Worm (Caenorhabditis elegans) whole organism, mixed stage, embryonic: Measurements from ENCODE around the gene C41H7.9.

Source experiments
- bed-3 ChIP-seq: fragments of 200-800 bp; sonication (Bioruptor generic); optimal IDR thresholded peaks from 3 replicates; lab custom pipeline; 2018; ENCODE audit warnings: mild to moderate bottlenecking, missing genetic modification characterization, moderate library complexity, missing compliant biosample characterization
- blmp-1 ChIP-seq: fragments of 150-350 bp; optimal IDR thresholded peaks from 2 replicates; lab custom pipeline; 2014; ENCODE audit warnings: missing biosample characterization, missing genetic modification characterization
- ceh-39 ChIP-seq: fragments of 150-350 bp; optimal IDR thresholded peaks from 2 replicates; lab custom pipeline; 2014; ENCODE audit warnings: missing biosample characterization, missing genetic modification characterization
- ceh-43 ChIP-seq: fragments of 200-800 bp; sonication (Bioruptor generic); optimal IDR thresholded peaks from 2 replicates; lab custom pipeline; 2018; ENCODE audit warnings: mild to moderate bottlenecking, missing genetic modification characterization, moderate library complexity, missing compliant biosample characterization
- ceh-83 ChIP-seq: fragments of 200-800 bp; sonication (Bioruptor generic); optimal IDR thresholded peaks from 2 replicates; lab custom pipeline; 2018; ENCODE audit warnings: mild to moderate bottlenecking, missing genetic modification characterization, missing compliant biosample characterization
- ces-1 ChIP-seq: fragments of 150-350 bp; optimal IDR thresholded peaks from 2 replicates; lab custom pipeline; 2014; ENCODE audit warnings: missing biosample characterization, missing genetic modification reagents, missing genetic modification characterization
- cnd-1 ChIP-seq: fragments of 200-800 bp; sonication (Bioruptor generic); optimal IDR thresholded peaks from 2 replicates; lab custom pipeline; 2018; ENCODE audit warnings: mild to moderate bottlenecking, missing genetic modification characterization, missing compliant biosample characterization
- drap-1 ChIP-seq: fragments of 200-800 bp; sonication (Bioruptor generic); optimal IDR thresholded peaks from 3 replicates; lab custom pipeline; 2018; ENCODE audit warnings: mild to moderate bottlenecking, missing genetic modification characterization, missing compliant biosample characterization
- elt-1 ChIP-seq: sonication (generic microtip); optimal IDR thresholded peaks from 2 replicates; lab custom pipeline; 2017; ENCODE audit warnings: missing genetic modification characterization, mild to moderate bottlenecking, missing compliant biosample characterization, antibody characterized with exemption, moderate library complexity, borderline replicate concordance; ENCODE audit not compliant: insufficient read depth
- flh-1 ChIP-seq: fragments of 200-800 bp; sonication (Bioruptor generic); optimal IDR thresholded peaks from 2 replicates; lab custom pipeline; 2018; ENCODE audit warnings: mild to moderate bottlenecking, missing genetic modification characterization, moderate library complexity, missing compliant biosample characterization
- hlh-1 ChIP-seq: fragments of 150-350 bp; optimal IDR thresholded peaks from 2 replicates; lab custom pipeline; 2014; ENCODE audit warnings: missing biosample characterization, missing genetic modification reagents, missing genetic modification characterization
- lin-13 ChIP-seq: fragments of 150-350 bp; optimal IDR thresholded peaks from 2 replicates; lab custom pipeline; 2014; ENCODE audit warnings: missing biosample characterization, missing genetic modification characterization
- lin-32 ChIP-seq: fragments of 200-800 bp; sonication (Bioruptor generic); optimal IDR thresholded peaks from 2 replicates; lab custom pipeline; 2018; ENCODE audit warnings: mild to moderate bottlenecking, missing genetic modification characterization, missing compliant biosample characterization
- lsy-2 ChIP-seq: fragments of 150-350 bp; optimal IDR thresholded peaks from 2 replicates; lab custom pipeline; 2014; ENCODE audit warnings: missing biosample characterization, missing genetic modification characterization
- mab-5 ChIP-seq: fragments of 150-350 bp; optimal IDR thresholded peaks from 2 replicates; lab custom pipeline; 2014; ENCODE audit warnings: missing biosample characterization, missing genetic modification characterization
- mep-1 ChIP-seq: fragments of 150-350 bp; optimal IDR thresholded peaks from 2 replicates; lab custom pipeline; 2017; ENCODE audit warnings: missing biosample characterization, missing genetic modification reagents, missing genetic modification characterization, inconsistent platforms
- mls-2 ChIP-seq: sonication (generic microtip); optimal IDR thresholded peaks from 2 replicates; lab custom pipeline; 2016; ENCODE audit warnings: mild to moderate bottlenecking, missing genetic modification characterization, moderate library complexity, missing compliant biosample characterization
- nhr-12 ChIP-seq: fragments of 150-350 bp; optimal IDR thresholded peaks from 2 replicates; lab custom pipeline; 2014; ENCODE audit warnings: missing biosample characterization, missing genetic modification characterization
- nhr-2 ChIP-seq: fragments of 150-350 bp; optimal IDR thresholded peaks from 2 replicates; lab custom pipeline; 2014; ENCODE audit warnings: missing biosample characterization, missing genetic modification characterization
- nhr-237 ChIP-seq: fragments of 150-350 bp; optimal IDR thresholded peaks from 2 replicates; lab custom pipeline; 2014; ENCODE audit warnings: missing biosample characterization, missing genetic modification characterization
- nhr-28 ChIP-seq: fragments of 150-350 bp; optimal IDR thresholded peaks from 2 replicates; lab custom pipeline; 2014; ENCODE audit warnings: missing biosample characterization, missing genetic modification characterization
- nhr-76 ChIP-seq: sonication (generic microtip); optimal IDR thresholded peaks from 2 replicates; lab custom pipeline; 2017; ENCODE audit warnings: missing biosample characterization, missing genetic modification characterization
- sem-2 ChIP-seq: fragments of 200-800 bp; sonication (Bioruptor generic); optimal IDR thresholded peaks from 2 replicates; lab custom pipeline; 2018; ENCODE audit warnings: mild to moderate bottlenecking, missing genetic modification characterization, missing compliant biosample characterization
- snpc-4 ChIP-seq: fragments of 150-350 bp; optimal IDR thresholded peaks from 2 replicates; lab custom pipeline; 2014; ENCODE audit warnings: missing biosample characterization, missing genetic modification characterization
- sptf-1 ChIP-seq: sonication (generic microtip); optimal IDR thresholded peaks from 2 replicates; lab custom pipeline; 2017; ENCODE audit warnings: mild to moderate bottlenecking, missing genetic modification characterization, moderate library complexity, missing compliant biosample characterization
- tbx-8 ChIP-seq: fragments of 200-800 bp; sonication (Bioruptor generic); optimal IDR thresholded peaks from 2 replicates; lab custom pipeline; 2018; ENCODE audit warnings: mild to moderate bottlenecking, missing genetic modification characterization, moderate library complexity, missing compliant biosample characterization
- unc-120 ChIP-seq: sonication (generic microtip); optimal IDR thresholded peaks from 2 replicates; lab custom pipeline; 2017; ENCODE audit warnings: missing genetic modification characterization, missing compliant biosample characterization; ENCODE audit not compliant: poor library complexity, severe bottlenecking
- unc-39 ChIP-seq: fragments of 150-350 bp; optimal IDR thresholded peaks from 2 replicates; lab custom pipeline; 2014; ENCODE audit warnings: missing biosample characterization, missing genetic modification characterization
- unc-62 ChIP-seq: fragments of 150-350 bp; optimal IDR thresholded peaks from 2 replicates; lab custom pipeline; 2014; ENCODE audit warnings: missing biosample characterization, missing genetic modification reagents, missing genetic modification characterization
- zip-8 ChIP-seq: fragments of 150-350 bp; optimal IDR thresholded peaks from 2 replicates; lab custom pipeline; 2014; ENCODE audit warnings: missing biosample characterization, missing genetic modification characterization
- ztf-11 ChIP-seq: fragments of 150-350 bp; optimal IDR thresholded peaks from 2 replicates; lab custom pipeline; 2014; ENCODE audit warnings: missing biosample characterization, missing genetic modification characterization

C41H7.9 gene

ce11 chrII:2997828-2998441 is 14.1 kb downstream of the C41H7.9 start:
- peak; percentile 100 for TF ChIP-seq zip-8 (tag; lab: Kevin White, UChicago)
- no peak for TF ChIP-seq mab-5 (tag; lab: Kevin White, UChicago)

- no peak for TF ChIP-seq nhr-237 (tag; lab: Kevin White, UChicago)
- TF ChIP-seq zip-8 (tag; lab: Kevin White, UChicago), result peak; percentile 64
Observed at ce11 chrII:2996721-2997120, 15.3 kb downstream of the C41H7.9 start, which contains the start of gene lido-8. lido-8 (plus strand) TSS chrII:2997021.

ce11 chrII:2994590-2995392 is 17.2 kb downstream of the C41H7.9 start:
- no peak for TF ChIP-seq nhr-237 (tag; lab: Kevin White, UChicago)
- TF ChIP-seq unc-62 (GFP tag; lab: Kevin White, UChicago), result peak; percentile 94
- TF ChIP-seq unc-39 (tag; lab: Kevin White, UChicago), result peak; percentile 42
- TF ChIP-seq nhr-28 (tag; lab: Kevin White, UChicago), result no peak
- TF ChIP-seq nhr-76 (tag; lab: Kevin White, UChicago), result no peak
- TF ChIP-seq mls-2 (tag; lab: Kevin White, UChicago), result no peak
- TF ChIP-seq tbx-8 (GFP tag; lab: Kevin White, UChicago), result no peak
- TF ChIP-seq ceh-39 (tag; lab: Kevin White, UChicago), result peak; percentile 2
- peak; percentile 62 for TF ChIP-seq nhr-2 (tag; lab: Kevin White, UChicago)
- peak; percentile 68 for TF ChIP-seq cnd-1 (tag; lab: Kevin White, UChicago)
- TF ChIP-seq ces-1, result peak; percentile 23
- peak; percentile 98 for TF ChIP-seq mab-5 (tag; lab: Kevin White, UChicago)
- TF ChIP-seq unc-120 (tag; lab: Kevin White, UChicago), result peak; percentile 19
- no peak for TF ChIP-seq blmp-1
- TF ChIP-seq ztf-11 (tag; lab: Kevin White, UChicago), result no peak
- TF ChIP-seq mep-1 (tag; lab: Kevin White, UChicago), result no peak
- TF ChIP-seq lin-32, result peak; percentile 23
- TF ChIP-seq hlh-1, result peak; percentile 99
- TF ChIP-seq, all 35 proteins: peak for 10

ce11 chrII:2992300-2992699 is 19.7 kb downstream of the C41H7.9 start:
- TF ChIP-seq blmp-1 (no peak), lin-13 (tag; lab: Kevin White, UChicago) (no peak), cnd-1 (tag; lab: Kevin White, UChicago) (no peak), ceh-83 (GFP tag; lab: Kevin White, UChicago) (no peak), ces-1 (no peak), hlh-1 (no peak), ceh-43 (no peak), snpc-4 (tag; lab: Kevin White, UChicago) (no peak), zip-8 (tag; lab: Kevin White, UChicago) (no peak), drap-1 (GFP tag; lab: Kevin White, UChicago) (no peak), flh-1 (GFP tag; lab: Kevin White, UChicago) (no peak), unc-120 (tag; lab: Kevin White, UChicago) (no peak), lsy-2 (tag; lab: Kevin White, UChicago) (no peak), nhr-12 (no peak), sptf-1 (tag; lab: Kevin White, UChicago) (no peak), mls-2 (tag; lab: Kevin White, UChicago) (no peak)

- TF ChIP-seq bed-3 (GFP tag; lab: Kevin White, UChicago) (no peak), tbx-8 (GFP tag; lab: Kevin White, UChicago) (no peak), ces-1 (no peak), ceh-83 (GFP tag; lab: Kevin White, UChicago) (no peak), sem-2 (GFP tag; lab: Kevin White, UChicago) (no peak), elt-1 (tag; lab: Kevin White, UChicago) (no peak), lin-13 (tag; lab: Kevin White, UChicago) (no peak), zip-8 (tag; lab: Kevin White, UChicago) (no peak)
Observed at ce11 chrII:2991555-2992083, 20.4 kb downstream of the C41H7.9 start, which contains the start of gene K08A2.2. K08A2.2 (plus strand) TSS chrII:2991605.
